Fruit fly (Drosophila melanogaster) whole organism, embryonic: ENCODE results near the gene Pgant8.

Experiments
- Antp ChIP-seq: fragments of 200-800 bp; sonication (Bioruptor generic); optimal IDR thresholded peaks from 3 replicates; lab custom pipeline; 2016; ENCODE audit warnings: missing biosample characterization, missing genetic modification characterization
- Blimp-1 ChIP-seq: fragments of 200-800 bp; sonication (Bioruptor generic); optimal IDR thresholded peaks from 3 replicates; lab custom pipeline; 2018; ENCODE audit warnings: missing biosample characterization, missing genetic modification characterization, mild to moderate bottlenecking, moderate library complexity, missing genetic modification reagents
- Bteb2 ChIP-seq: fragments of 200-800 bp; sonication (Bioruptor generic); optimal IDR thresholded peaks from 2 replicates; lab custom pipeline; 2016; ENCODE audit warnings: missing biosample characterization, missing genetic modification characterization
- CG11695 ChIP-seq: fragments of 200-800 bp; sonication (Bioruptor generic); IDR thresholded peaks from 3 replicates; pipeline ENCODE4 v1.3.6; 2022; ENCODE audit warnings: missing biosample characterization, missing genetic modification characterization
- CG11723 ChIP-seq: fragments of 200-800 bp; sonication (Bioruptor generic); optimal IDR thresholded peaks from 2 replicates; lab custom pipeline; 2017; ENCODE audit warnings: missing biosample characterization, mild to moderate bottlenecking, missing genetic modification characterization
- CG13894 ChIP-seq: fragments of 200-800 bp; sonication (Bioruptor generic); optimal IDR thresholded peaks from 3 replicates; lab custom pipeline; 2018; ENCODE audit warnings: missing biosample characterization, mild to moderate bottlenecking, missing genetic modification characterization, moderate library complexity
- CG14710 ChIP-seq: fragments of 200-800 bp; sonication (Bioruptor generic); optimal IDR thresholded peaks from 3 replicates; lab custom pipeline; 2019; ENCODE audit warnings: missing biosample characterization, mild to moderate bottlenecking, missing genetic modification characterization, moderate library complexity
- CG14860 ChIP-seq: fragments of 200-800 bp; sonication (Bioruptor generic); IDR thresholded peaks from 3 replicates; pipeline ENCODE4 v1.3.6; 2022; ENCODE audit warnings: missing biosample characterization, missing genetic modification characterization; ENCODE audit not compliant: partially characterized antibody
- CG15696 ChIP-seq: fragments of 200-800 bp; sonication (Bioruptor generic); optimal IDR thresholded peaks from 2 replicates; lab custom pipeline; 2019; ENCODE audit warnings: missing biosample characterization, mild to moderate bottlenecking, missing genetic modification characterization, moderate library complexity
- CG34376 ChIP-seq: fragments of 200-800 bp; sonication (Bioruptor generic); optimal IDR thresholded peaks from 2 replicates; lab custom pipeline; 2018; ENCODE audit warnings: missing biosample characterization, mild to moderate bottlenecking, missing genetic modification characterization
- CG4328 ChIP-seq: fragments of 200-800 bp; sonication (Bioruptor generic); optimal IDR thresholded peaks from 3 replicates; lab custom pipeline; 2017; ENCODE audit warnings: missing biosample characterization, missing genetic modification reagents, missing genetic modification characterization
- CG9727 ChIP-seq: fragments of 200-800 bp; sonication (Bioruptor generic); optimal IDR thresholded peaks from 3 replicates; lab custom pipeline; 2017; ENCODE audit warnings: missing biosample characterization, mild to moderate bottlenecking, missing genetic modification characterization
- CG9876 ChIP-seq: fragments of 200-800 bp; sonication (Bioruptor generic); optimal IDR thresholded peaks from 2 replicates; lab custom pipeline; 2016; ENCODE audit warnings: missing biosample characterization, missing genetic modification characterization
- D19B ChIP-seq: fragments of 200-800 bp; sonication (Bioruptor generic); optimal IDR thresholded peaks from 2 replicates; lab custom pipeline; 2017; ENCODE audit warnings: missing biosample characterization, mild to moderate bottlenecking, missing genetic modification characterization
- Deaf1 ChIP-seq: fragments of 200-800 bp; optimal IDR thresholded peaks from 3 replicates; lab custom pipeline; 2019; ENCODE audit warnings: missing biosample characterization, mild to moderate bottlenecking, missing genetic modification characterization, moderate library complexity
- Dfd ChIP-seq, 2 experiments: fragments of >200 bp; optimal IDR thresholded peaks; 2 replicates each; lab custom pipeline; 2017; ENCODE audit warnings: missing biosample characterization in 2 of 2, missing genetic modification characterization in 2 of 2
- Drgx ChIP-seq: fragments of 200-800 bp; sonication (Bioruptor generic); IDR thresholded peaks from 2 replicates; pipeline ENCODE4 v1.3.6; 2022; ENCODE audit warnings: missing biosample characterization, missing genetic modification characterization
- ERR ChIP-seq: fragments of 200-800 bp; sonication (Bioruptor generic); optimal IDR thresholded peaks from 2 replicates; lab custom pipeline; 2016; ENCODE audit warnings: missing biosample characterization, missing genetic modification characterization
- Ets97D ChIP-seq: fragments of 200-800 bp; sonication (Bioruptor generic); optimal IDR thresholded peaks from 3 replicates; lab custom pipeline; 2016; ENCODE audit warnings: missing biosample characterization, missing genetic modification characterization
- Fer3 ChIP-seq: fragments of 200-800 bp; sonication (Bioruptor generic); optimal IDR thresholded peaks from 2 replicates; lab custom pipeline; 2018; ENCODE audit warnings: missing biosample characterization, mild to moderate bottlenecking, missing genetic modification characterization, moderate library complexity
- Hr3 ChIP-seq: fragments of 200-800 bp; sonication (Bioruptor generic); optimal IDR thresholded peaks from 3 replicates; lab custom pipeline; 2016; ENCODE audit warnings: missing biosample characterization, missing genetic modification characterization
- Hr78 ChIP-seq, 2 experiments: fragments of 200-800 bp in 1 of 2; fragments of >200 bp in 1 of 2; sonication (Bioruptor generic) in 1 of 2; optimal IDR thresholded peaks; 2 replicates each; lab custom pipeline; 2017 to 2019; ENCODE audit warnings: missing biosample characterization in 2 of 2, missing genetic modification characterization in 2 of 2, mild to moderate bottlenecking in 1 of 2, moderate library complexity in 1 of 2
- Lpt ChIP-seq: fragments of >200 bp; optimal IDR thresholded peaks from 2 replicates; lab custom pipeline; 2018; ENCODE audit warnings: missing biosample characterization, missing genetic modification characterization
- Mrtf ChIP-seq: fragments of 200-800 bp; sonication (Bioruptor generic); IDR thresholded peaks from 3 replicates; pipeline ENCODE4 v1.3.6; 2022; ENCODE audit warnings: missing biosample characterization, missing genetic modification characterization
- NC2α ChIP-seq: fragments of 200-800 bp; sonication (Bioruptor generic); optimal IDR thresholded peaks from 2 replicates; lab custom pipeline; 2016; ENCODE audit warnings: missing biosample characterization, missing genetic modification characterization
- NK7.1 ChIP-seq: fragments of 200-800 bp; sonication (Bioruptor generic); optimal IDR thresholded peaks from 3 replicates; lab custom pipeline; 2016; ENCODE audit warnings: missing biosample characterization, missing genetic modification characterization
- Oaz ChIP-seq: fragments of 200-800 bp; sonication (Bioruptor generic); IDR thresholded peaks from 2 replicates; pipeline ENCODE4 v1.3.6; 2022; ENCODE audit warnings: missing biosample characterization, missing genetic modification characterization
- ato ChIP-seq: fragments of 200-800 bp; sonication (Bioruptor generic); IDR thresholded peaks from 2 replicates; pipeline ENCODE4 v1.3.6; 2022; ENCODE audit warnings: missing biosample characterization, missing genetic modification characterization; ENCODE audit not compliant: partially characterized antibody
- bcd ChIP-seq: fragments of 200-800 bp; sonication (Bioruptor generic); optimal IDR thresholded peaks from 2 replicates; lab custom pipeline; 2017; ENCODE audit warnings: missing biosample characterization, mild to moderate bottlenecking, missing genetic modification characterization
- btn ChIP-seq: fragments of 200-800 bp; sonication (Bioruptor generic); optimal IDR thresholded peaks from 2 replicates; lab custom pipeline; 2016; ENCODE audit warnings: missing biosample characterization, missing genetic modification characterization
- ci ChIP-seq: fragments of 200-800 bp; sonication (Bioruptor generic); IDR thresholded peaks from 3 replicates; pipeline ENCODE4 v1.3.6; 2022; ENCODE audit warnings: missing biosample characterization, missing genetic modification characterization
- crc ChIP-seq: fragments of 200-800 bp; sonication (Bioruptor generic); optimal IDR thresholded peaks from 2 replicates; lab custom pipeline; 2016; ENCODE audit warnings: missing biosample characterization, missing genetic modification characterization
- dati ChIP-seq: fragments of 200-800 bp; sonication (Bioruptor generic); IDR thresholded peaks from 2 replicates; pipeline ENCODE4 v1.3.6; 2022; ENCODE audit warnings: missing biosample characterization, missing genetic modification characterization
- fd64A ChIP-seq: fragments of 200-800 bp; sonication (Bioruptor generic); optimal IDR thresholded peaks from 3 replicates; lab custom pipeline; 2018; ENCODE audit warnings: missing biosample characterization, mild to moderate bottlenecking, missing genetic modification characterization
- jumu ChIP-seq: fragments of 200-800 bp; sonication (Bioruptor generic); optimal IDR thresholded peaks from 3 replicates; lab custom pipeline; 2016; ENCODE audit warnings: missing biosample characterization, missing genetic modification characterization
- kay ChIP-seq: fragments of 200-800 bp; sonication (Bioruptor generic); optimal IDR thresholded peaks from 2 replicates; lab custom pipeline; 2016; ENCODE audit warnings: missing biosample characterization, missing genetic modification characterization
- lbe ChIP-seq: fragments of 200-800 bp; sonication (Bioruptor generic); optimal IDR thresholded peaks from 2 replicates; lab custom pipeline; 2016; ENCODE audit warnings: missing biosample characterization, mild to moderate bottlenecking, missing genetic modification characterization
- nerfin-1 ChIP-seq: fragments of 200-800 bp; sonication (Bioruptor generic); optimal IDR thresholded peaks from 3 replicates; lab custom pipeline; 2019; ENCODE audit warnings: missing biosample characterization, mild to moderate bottlenecking, missing genetic modification characterization, moderate library complexity
- onecut ChIP-seq: fragments of 200-800 bp; sonication (Bioruptor generic); IDR thresholded peaks from 2 replicates; pipeline ENCODE4 v1.3.6; 2022; ENCODE audit warnings: missing biosample characterization, missing genetic modification characterization
- pros ChIP-seq: fragments of 200-800 bp; sonication (Bioruptor generic); optimal IDR thresholded peaks from 3 replicates; lab custom pipeline; 2019; ENCODE audit warnings: missing biosample characterization, mild to moderate bottlenecking, missing genetic modification characterization, moderate library complexity
- salm ChIP-seq: fragments of 200-800 bp; sonication (Bioruptor generic); optimal IDR thresholded peaks from 2 replicates; lab custom pipeline; 2018; ENCODE audit warnings: missing biosample characterization, mild to moderate bottlenecking, missing genetic modification characterization
- scrt ChIP-seq: fragments of 200-800 bp; sonication (Bioruptor generic); optimal IDR thresholded peaks from 2 replicates; lab custom pipeline; 2018; ENCODE audit warnings: missing biosample characterization, mild to moderate bottlenecking, missing genetic modification characterization, moderate library complexity
- sens ChIP-seq: fragments of 200-800 bp; sonication (Bioruptor generic); peaks from one replicate; lab custom pipeline; 2016; ENCODE audit warnings: missing biosample characterization, missing genetic modification characterization
- tgo ChIP-seq: fragments of 200-800 bp; sonication (Bioruptor generic); IDR thresholded peaks from 3 replicates; pipeline ENCODE4 v1.3.6; 2022; ENCODE audit warnings: missing biosample characterization, missing genetic modification characterization
- tll ChIP-seq, 2 experiments: fragments of 200-800 bp in 1 of 2; fragments of >200 bp in 1 of 2; sonication (Bioruptor generic) in 1 of 2; optimal IDR thresholded peaks; 2 replicates each; lab custom pipeline; 2017 to 2019; ENCODE audit warnings: missing biosample characterization in 2 of 2, missing genetic modification characterization in 2 of 2, mild to moderate bottlenecking in 1 of 2, moderate library complexity in 1 of 2
- twi ChIP-seq: fragments of 200-800 bp; optimal IDR thresholded peaks from 2 replicates; lab custom pipeline; 2019; ENCODE audit warnings: missing biosample characterization, mild to moderate bottlenecking, missing genetic modification characterization, moderate library complexity
- usp ChIP-seq: fragments of >200 bp; optimal IDR thresholded peaks from 2 replicates; lab custom pipeline; 2017; ENCODE audit warnings: missing biosample characterization, missing genetic modification characterization
- vfl ChIP-seq: fragments of 200-800 bp; sonication (Bioruptor generic); optimal IDR thresholded peaks from 2 replicates; lab custom pipeline; 2016; ENCODE audit warnings: missing biosample characterization, missing genetic modification characterization
- vnd ChIP-seq: fragments of 200-800 bp; sonication (Bioruptor generic); IDR thresholded peaks from 3 replicates; pipeline ENCODE4 v1.3.6; 2022; ENCODE audit warnings: missing biosample characterization, missing genetic modification characterization; ENCODE audit not compliant: partially characterized antibody

Pgant8 gene

DNA sequence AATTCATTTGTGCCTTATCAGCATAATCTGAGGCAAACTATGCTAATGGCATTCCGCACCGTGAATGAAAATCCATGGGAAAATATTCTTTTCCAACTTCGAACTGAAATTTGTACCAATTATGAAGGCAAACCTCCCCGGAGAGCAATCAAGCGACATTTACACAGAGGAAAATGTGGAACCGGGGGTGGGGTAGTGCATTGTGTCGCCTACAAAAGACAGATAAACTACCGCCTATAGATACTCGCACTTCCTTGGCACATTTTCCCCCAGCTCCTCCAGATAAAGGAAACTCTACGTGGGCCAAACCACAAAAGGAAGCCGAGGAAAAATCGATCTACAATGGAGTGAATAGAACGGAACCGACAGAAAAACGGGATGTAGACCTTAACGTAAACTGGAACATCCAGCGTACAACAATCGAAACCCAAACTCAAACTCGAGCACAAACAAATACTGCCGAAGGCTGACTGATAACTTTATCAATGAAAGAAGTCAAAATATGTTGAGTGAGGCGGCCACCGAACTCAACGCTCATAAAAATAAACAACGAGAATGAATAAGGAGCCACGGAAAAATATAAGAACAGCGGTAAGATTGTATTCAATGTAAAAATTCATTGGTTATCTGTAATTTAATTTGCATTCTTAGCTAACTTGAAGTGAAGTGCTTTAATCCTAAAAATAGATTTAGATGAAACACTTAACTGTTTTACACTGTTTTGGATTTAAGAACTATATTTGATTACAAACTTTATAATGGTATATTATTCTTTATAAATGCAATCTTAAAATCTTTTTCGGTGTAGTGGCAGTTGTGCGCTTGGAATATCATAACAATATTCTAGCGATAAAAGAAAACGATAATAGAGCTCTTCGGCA is 7.3 kb downstream of the Pgant8 start (continued):
- TF ChIP-seq twi (tag; lab: Kevin White, UChicago): peak; percentile 24
- peak; percentile 24 for TF ChIP-seq CG9727
- no peak for TF ChIP-seq CG11695 (GFP tag; lab: Robert Waterston, UW)
- no peak for TF ChIP-seq ci
- TF ChIP-seq Fer3: peak; percentile 50
- TF ChIP-seq Hr78 (GFP tag; optimal IDR thresholded peaks at IDR 0.05; lab: Kevin White, UChicago): peak in 1 of 2 experiments; percentile 29
- peak; percentile 84 for TF ChIP-seq Blimp-1 (GFP tag; lab: Kevin White, UChicago)
- no peak for TF ChIP-seq D19B (GFP tag; lab: Kevin White, UChicago)
- TF ChIP-seq fd64A (GFP tag; lab: Kevin White, UChicago): no peak
- TF ChIP-seq Lpt (GFP tag; lab: Kevin White, UChicago): no peak
- no peak for TF ChIP-seq CG4328
- no peak for TF ChIP-seq CG13894
- TF ChIP-seq onecut (GFP tag; lab: Robert Waterston, UW): no peak
- TF ChIP-seq Mrtf (GFP tag; lab: Robert Waterston, UW): peak; percentile 45; the same call in 1 of the 3 replicates
- TF ChIP-seq pros: peak; percentile 14
- no peak for TF ChIP-seq tgo (GFP tag; lab: Robert Waterston, UW)
- TF ChIP-seq bcd (GFP tag; lab: Kevin White, UChicago): peak; percentile 37
- peak; percentile 77 for TF ChIP-seq CG14710
- peak; percentile 21 for TF ChIP-seq btn (GFP tag; lab: Kevin White, UChicago)
- no peak for TF ChIP-seq CG11723 (GFP tag; lab: Kevin White, UChicago)
- peak; percentile 88 for TF ChIP-seq sens (GFP tag; lab: Kevin White, UChicago)
- no peak for TF ChIP-seq ERR (GFP tag; lab: Kevin White, UChicago)
- peak; percentile 18 for TF ChIP-seq Antp
- TF ChIP-seq Oaz (GFP tag; lab: Robert Waterston, UW): peak; percentile 53
- TF ChIP-seq Ets97D (GFP tag; lab: Kevin White, UChicago): no peak
- no peak for TF ChIP-seq Dfd (GFP tag; optimal IDR thresholded peaks at IDR 0.05; lab: Kevin White, UChicago)
- TF ChIP-seq CG34376 (GFP tag; lab: Kevin White, UChicago): peak; percentile 34
- TF ChIP-seq kay: no peak
- no peak for TF ChIP-seq NC2α
- no peak for TF ChIP-seq ato (GFP tag; lab: Robert Waterston, UW)
- TF ChIP-seq CG9876 (GFP tag; lab: Kevin White, UChicago): no peak
- TF ChIP-seq Drgx (GFP tag; lab: Robert Waterston, UW): no peak
- TF ChIP-seq CG14860: no peak
- TF ChIP-seq salm (tag; lab: Kevin White, UChicago): peak; percentile 52
- TF ChIP-seq dati (GFP tag; lab: Robert Waterston, UW): no peak
- no peak for TF ChIP-seq usp
- no peak for TF ChIP-seq Bteb2 (GFP tag; lab: Kevin White, UChicago)
- TF ChIP-seq vfl (GFP tag; lab: Kevin White, UChicago): no peak
- peak; percentile 61 for TF ChIP-seq CG15696 (tag; lab: Kevin White, UChicago)
- TF ChIP-seq nerfin-1 (tag; lab: Kevin White, UChicago): peak; percentile 40
- no peak for TF ChIP-seq crc (GFP tag; lab: Kevin White, UChicago)
- TF ChIP-seq tll (GFP tag; optimal IDR thresholded peaks at IDR 0.05; lab: Kevin White, UChicago): peak in 1 of 2 experiments; percentile 47
- peak; percentile 41 for TF ChIP-seq NK7.1
- no peak for TF ChIP-seq vnd
- peak; percentile 18 for TF ChIP-seq scrt
- TF ChIP-seq Deaf1 (tag; lab: Kevin White, UChicago): peak; percentile 26
- no peak for TF ChIP-seq jumu
- TF ChIP-seq Hr3 (GFP tag; lab: Kevin White, UChicago): no peak
- no peak for TF ChIP-seq lbe
